Fruit fly (Drosophila melanogaster) whole organism, embryonic: ENCODE measurements around the gene klar.

ENCODE experiments used
- CG32532 ChIP-seq: fragments of 200-800 bp; sonication (Bioruptor generic); IDR thresholded peaks from 2 replicates; pipeline ENCODE4 v1.3.6; 2022; ENCODE audit warnings: missing biosample characterization, missing genetic modification characterization
- CG4328 ChIP-seq: fragments of 200-800 bp; sonication (Bioruptor generic); optimal IDR thresholded peaks from 3 replicates; lab custom pipeline; 2017; ENCODE audit warnings: missing biosample characterization, missing genetic modification reagents, missing genetic modification characterization
- CG6854 ChIP-seq: fragments of 200-800 bp; sonication (Bioruptor generic); optimal IDR thresholded peaks from 3 replicates; lab custom pipeline; 2017; ENCODE audit warnings: missing biosample characterization, mild to moderate bottlenecking, missing genetic modification characterization
- E2f2 ChIP-seq: fragments of 200-800 bp; sonication (Bioruptor generic); IDR thresholded peaks from 2 replicates; pipeline ENCODE4 v1.3.6; 2022; ENCODE audit warnings: missing biosample characterization, missing genetic modification characterization
- Gsc ChIP-seq: fragments of 200-800 bp; sonication (Bioruptor generic); IDR thresholded peaks from 2 replicates; pipeline ENCODE4 v1.3.6; 2022; ENCODE audit warnings: missing biosample characterization, missing genetic modification characterization
- dan ChIP-seq: fragments of 200-800 bp; sonication (Bioruptor generic); IDR thresholded peaks from 2 replicates; pipeline ENCODE4 v1.3.6; 2022; ENCODE audit warnings: missing biosample characterization, missing genetic modification characterization

- TF ChIP-seq Gsc (GFP tag; lab: Robert Waterston, UW) (no peak), dan (no peak), CG4328 (GFP tag; lab: Kevin White, UChicago) (no peak), CG6854 (no peak), E2f2 (GFP tag; lab: Robert Waterston, UW) (no peak), CG32532 (no peak)
These were observed 102.1 kb downstream of the klar start for dm6 chr3L:438297-438696.
